Fruit fly (Drosophila melanogaster) whole organism, embryonic: ENCODE measurements around the gene Mnn1.

Source experiments
- BEAF-32 ChIP-seq: fragments of 200-800 bp; sonication (Bioruptor generic); optimal IDR thresholded peaks from 3 replicates; lab custom pipeline; 2017; ENCODE audit warnings: missing biosample characterization, missing genetic modification characterization, mild to moderate bottlenecking, moderate library complexity, missing genetic modification reagents
- Blimp-1 ChIP-seq: fragments of 200-800 bp; sonication (Bioruptor generic); optimal IDR thresholded peaks from 3 replicates; lab custom pipeline; 2018; ENCODE audit warnings: missing biosample characterization, missing genetic modification characterization, mild to moderate bottlenecking, moderate library complexity, missing genetic modification reagents
- BtbVII ChIP-seq: fragments of 200-800 bp; sonication (Bioruptor generic); optimal IDR thresholded peaks from 3 replicates; lab custom pipeline; 2017; ENCODE audit warnings: missing biosample characterization, mild to moderate bottlenecking, missing genetic modification characterization
- C15 ChIP-seq: fragments of 200-800 bp; sonication (Bioruptor generic); IDR thresholded peaks from 3 replicates; pipeline ENCODE4 v1.3.6; 2022; ENCODE audit warnings: missing biosample characterization, missing genetic modification characterization
- CG11723 ChIP-seq: fragments of 200-800 bp; sonication (Bioruptor generic); optimal IDR thresholded peaks from 2 replicates; lab custom pipeline; 2017; ENCODE audit warnings: missing biosample characterization, mild to moderate bottlenecking, missing genetic modification characterization
- CG12071 ChIP-seq: fragments of 200-800 bp; sonication (Bioruptor generic); optimal IDR thresholded peaks from 3 replicates; lab custom pipeline; 2018; ENCODE audit warnings: missing biosample characterization, mild to moderate bottlenecking, missing genetic modification characterization
- CG13775 ChIP-seq: fragments of 200-800 bp; sonication (Bioruptor generic); optimal IDR thresholded peaks from 3 replicates; lab custom pipeline; 2017; ENCODE audit warnings: missing biosample characterization, mild to moderate bottlenecking, missing genetic modification characterization
- CG15269 ChIP-seq: fragments of 200-800 bp; sonication (Bioruptor generic); optimal IDR thresholded peaks from 2 replicates; lab custom pipeline; 2018; ENCODE audit warnings: missing biosample characterization, mild to moderate bottlenecking, missing genetic modification characterization, moderate library complexity
- CG17186 ChIP-seq: fragments of 200-800 bp; sonication (Bioruptor generic); optimal IDR thresholded peaks from 3 replicates; lab custom pipeline; 2017; ENCODE audit warnings: missing biosample characterization, missing genetic modification reagents, missing genetic modification characterization
- CG17612 ChIP-seq: fragments of 200-800 bp; sonication (Bioruptor generic); IDR thresholded peaks from 2 replicates; pipeline ENCODE4 v1.3.6; 2022; ENCODE audit warnings: missing biosample characterization, missing genetic modification characterization
- CG18476 ChIP-seq: fragments of 200-800 bp; sonication (Bioruptor generic); optimal IDR thresholded peaks from 2 replicates; lab custom pipeline; 2016; ENCODE audit warnings: missing biosample characterization, mild to moderate bottlenecking, missing genetic modification characterization
- CG2889 ChIP-seq: fragments of 200-800 bp; sonication (Bioruptor generic); IDR thresholded peaks from 3 replicates; pipeline ENCODE4 v1.3.6; 2022; ENCODE audit warnings: missing biosample characterization, missing genetic modification characterization
- CG30020 ChIP-seq: fragments of 200-800 bp; optimal IDR thresholded peaks from 2 replicates; lab custom pipeline; 2019; ENCODE audit warnings: missing biosample characterization, mild to moderate bottlenecking, missing genetic modification characterization, moderate library complexity
- CG31365 ChIP-seq: fragments of 200-800 bp; sonication (Bioruptor generic); optimal IDR thresholded peaks from 2 replicates; lab custom pipeline; 2018; ENCODE audit warnings: missing biosample characterization, mild to moderate bottlenecking, missing genetic modification characterization
- CG32532 ChIP-seq: fragments of 200-800 bp; sonication (Bioruptor generic); IDR thresholded peaks from 2 replicates; pipeline ENCODE4 v1.3.6; 2022; ENCODE audit warnings: missing biosample characterization, missing genetic modification characterization
- CG34376 ChIP-seq: fragments of 200-800 bp; sonication (Bioruptor generic); optimal IDR thresholded peaks from 2 replicates; lab custom pipeline; 2018; ENCODE audit warnings: missing biosample characterization, mild to moderate bottlenecking, missing genetic modification characterization
- CG6272 ChIP-seq: fragments of 200-800 bp; sonication (Bioruptor generic); IDR thresholded peaks from 2 replicates; pipeline ENCODE4 v1.3.6; 2022; ENCODE audit warnings: missing biosample characterization, missing genetic modification characterization
- CG7556 ChIP-seq: fragments of 200-800 bp; sonication (Bioruptor generic); optimal IDR thresholded peaks from 2 replicates; lab custom pipeline; 2017; ENCODE audit warnings: missing biosample characterization, mild to moderate bottlenecking, missing genetic modification characterization
- CTCF ChIP-seq: fragments of 200-800 bp; sonication (Bioruptor generic); optimal IDR thresholded peaks from 2 replicates; lab custom pipeline; 2017; ENCODE audit warnings: missing biosample characterization, mild to moderate bottlenecking, missing genetic modification characterization, moderate library complexity
- Doc3 ChIP-seq: fragments of 200-800 bp; sonication (Bioruptor generic); IDR thresholded peaks from 3 replicates; pipeline ENCODE4 v1.3.6; 2022; ENCODE audit warnings: missing biosample characterization, missing genetic modification characterization; ENCODE audit not compliant: partially characterized antibody
- ERR ChIP-seq: fragments of 200-800 bp; sonication (Bioruptor generic); optimal IDR thresholded peaks from 2 replicates; lab custom pipeline; 2016; ENCODE audit warnings: missing biosample characterization, missing genetic modification characterization
- Ets97D ChIP-seq: fragments of 200-800 bp; sonication (Bioruptor generic); optimal IDR thresholded peaks from 3 replicates; lab custom pipeline; 2016; ENCODE audit warnings: missing biosample characterization, missing genetic modification characterization
- Gsc ChIP-seq: fragments of 200-800 bp; sonication (Bioruptor generic); IDR thresholded peaks from 2 replicates; pipeline ENCODE4 v1.3.6; 2022; ENCODE audit warnings: missing biosample characterization, missing genetic modification characterization
- HmgD ChIP-seq: fragments of 200-800 bp; sonication (Bioruptor generic); optimal IDR thresholded peaks from 3 replicates; lab custom pipeline; 2016; ENCODE audit warnings: missing biosample characterization, missing genetic modification characterization
- Hmx ChIP-seq: fragments of 200-800 bp; sonication (Bioruptor generic); optimal IDR thresholded peaks from 2 replicates; lab custom pipeline; 2016; ENCODE audit warnings: missing biosample characterization, missing genetic modification characterization
- Hsf ChIP-seq: fragments of 200-800 bp; sonication (Bioruptor generic); optimal IDR thresholded peaks from 3 replicates; lab custom pipeline; 2016; ENCODE audit warnings: missing biosample characterization, missing genetic modification characterization
- Mad ChIP-seq: fragments of 200-800 bp; sonication (Bioruptor generic); optimal IDR thresholded peaks from 2 replicates; lab custom pipeline; 2016; ENCODE audit warnings: missing biosample characterization, missing genetic modification characterization
- Optix ChIP-seq: fragments of 200-800 bp; sonication (Bioruptor generic); IDR thresholded peaks from 3 replicates; pipeline ENCODE4 v1.3.6; 2022; ENCODE audit warnings: missing biosample characterization, missing genetic modification characterization
- Poxn ChIP-seq: fragments of 200-800 bp; sonication (Bioruptor generic); IDR thresholded peaks from 2 replicates; pipeline ENCODE4 v1.3.6; 2022; ENCODE audit warnings: missing biosample characterization, missing genetic modification characterization
- Side ChIP-seq: fragments of 200-800 bp; sonication (Bioruptor generic); optimal IDR thresholded peaks from 2 replicates; lab custom pipeline; 2016; ENCODE audit warnings: missing biosample characterization, missing genetic modification characterization
- Sox100B ChIP-seq: fragments of 200-800 bp; sonication (Bioruptor generic); optimal IDR thresholded peaks from 3 replicates; lab custom pipeline; 2018; ENCODE audit warnings: missing biosample characterization, mild to moderate bottlenecking, missing genetic modification characterization
- Tbp ChIP-seq: fragments of >200 bp; optimal IDR thresholded peaks from 2 replicates; lab custom pipeline; 2018; ENCODE audit warnings: missing biosample characterization, missing genetic modification characterization
- Trl ChIP-seq, 3 experiments: fragments of >200 bp in 2 of 3; fragments of 200-800 bp in 1 of 3; sonication (Bioruptor generic) in 1 of 3; optimal IDR thresholded peaks; 2 replicates in 1 of 3; 3 replicates in 2 of 3; lab custom pipeline; 2016 to 2017; ENCODE audit warnings: missing biosample characterization in 1 of 3, missing genetic modification characterization in 1 of 3
- az2 ChIP-seq: fragments of 200-800 bp; sonication (Bioruptor generic); optimal IDR thresholded peaks from 3 replicates; lab custom pipeline; 2016; ENCODE audit warnings: missing biosample characterization, missing genetic modification characterization
- croc ChIP-seq: fragments of 200-800 bp; sonication (Bioruptor generic); conservative IDR thresholded peaks from 3 replicates; pipeline ENCODE4 v1.3.6; 2022; ENCODE audit warnings: missing biosample characterization, missing genetic modification characterization
- cwo ChIP-seq: fragments of 200-800 bp; sonication (Bioruptor generic); optimal IDR thresholded peaks from 3 replicates; lab custom pipeline; 2017; ENCODE audit warnings: missing biosample characterization, missing genetic modification characterization, mild to moderate bottlenecking, moderate library complexity, missing genetic modification reagents
- danr ChIP-seq: fragments of 200-800 bp; sonication (Bioruptor generic); IDR thresholded peaks from 2 replicates; pipeline ENCODE4 v1.3.6; 2022; ENCODE audit warnings: missing biosample characterization, missing genetic modification characterization
- ham ChIP-seq: fragments of 200-800 bp; sonication (Bioruptor generic); IDR thresholded peaks from 2 replicates; pipeline ENCODE4 v1.3.6; 2022; ENCODE audit warnings: missing biosample characterization, missing genetic modification characterization
- inv ChIP-seq: fragments of 200-800 bp; sonication (Bioruptor generic); IDR thresholded peaks from 2 replicates; pipeline ENCODE4 v1.3.6; 2022; ENCODE audit warnings: missing biosample characterization, missing genetic modification characterization; ENCODE audit not compliant: partially characterized antibody
- klu ChIP-seq: fragments of 200-800 bp; sonication (Bioruptor generic); IDR thresholded peaks from 2 replicates; pipeline ENCODE4 v1.3.6; 2022; ENCODE audit warnings: missing biosample characterization, missing genetic modification characterization
- mam ChIP-seq: fragments of 200-800 bp; sonication (Bioruptor generic); optimal IDR thresholded peaks from 3 replicates; lab custom pipeline; 2016; ENCODE audit warnings: missing biosample characterization, missing genetic modification characterization
- nerfin-1 ChIP-seq: fragments of 200-800 bp; sonication (Bioruptor generic); optimal IDR thresholded peaks from 3 replicates; lab custom pipeline; 2019; ENCODE audit warnings: missing biosample characterization, mild to moderate bottlenecking, missing genetic modification characterization, moderate library complexity
- pfk ChIP-seq: fragments of 200-800 bp; sonication (Bioruptor generic); optimal IDR thresholded peaks from 2 replicates; lab custom pipeline; 2018; ENCODE audit warnings: missing biosample characterization, mild to moderate bottlenecking, missing genetic modification characterization, moderate library complexity
- salm ChIP-seq: fragments of 200-800 bp; sonication (Bioruptor generic); optimal IDR thresholded peaks from 2 replicates; lab custom pipeline; 2018; ENCODE audit warnings: missing biosample characterization, mild to moderate bottlenecking, missing genetic modification characterization
- sc ChIP-seq, 3 experiments: fragments of >200 bp in 2 of 3; fragments of 200-800 bp in 1 of 3; sonication (Bioruptor generic) in 1 of 3; optimal IDR thresholded peaks; 2 replicates in 2 of 3; 3 replicates in 1 of 3; lab custom pipeline; 2017; ENCODE audit warnings: mild to moderate bottlenecking in 1 of 3, missing biosample characterization in 1 of 3, missing genetic modification characterization in 1 of 3, missing genetic modification reagents in 1 of 3
- schlank ChIP-seq: fragments of 200-800 bp; sonication (Bioruptor generic); optimal IDR thresholded peaks from 2 replicates; lab custom pipeline; 2018; ENCODE audit warnings: missing biosample characterization, mild to moderate bottlenecking, missing genetic modification characterization
- slp2 ChIP-seq: fragments of 200-800 bp; sonication (Bioruptor generic); optimal IDR thresholded peaks from 2 replicates; lab custom pipeline; 2016; ENCODE audit warnings: missing biosample characterization, missing genetic modification characterization
- sr ChIP-seq: fragments of 200-800 bp; sonication (Bioruptor generic); IDR thresholded peaks from 3 replicates; pipeline ENCODE4 v1.3.6; 2022; ENCODE audit warnings: missing biosample characterization, missing genetic modification characterization
- toy ChIP-seq: fragments of 200-800 bp; sonication (Bioruptor generic); IDR thresholded peaks from 2 replicates; pipeline ENCODE4 v1.3.6; 2022; ENCODE audit warnings: missing biosample characterization, missing genetic modification characterization
- zen ChIP-seq: fragments of 200-800 bp; sonication (Bioruptor generic); optimal IDR thresholded peaks from 3 replicates; lab custom pipeline; 2018; ENCODE audit warnings: missing biosample characterization, mild to moderate bottlenecking, missing genetic modification characterization, moderate library complexity

Mnn1 gene

DNA sequence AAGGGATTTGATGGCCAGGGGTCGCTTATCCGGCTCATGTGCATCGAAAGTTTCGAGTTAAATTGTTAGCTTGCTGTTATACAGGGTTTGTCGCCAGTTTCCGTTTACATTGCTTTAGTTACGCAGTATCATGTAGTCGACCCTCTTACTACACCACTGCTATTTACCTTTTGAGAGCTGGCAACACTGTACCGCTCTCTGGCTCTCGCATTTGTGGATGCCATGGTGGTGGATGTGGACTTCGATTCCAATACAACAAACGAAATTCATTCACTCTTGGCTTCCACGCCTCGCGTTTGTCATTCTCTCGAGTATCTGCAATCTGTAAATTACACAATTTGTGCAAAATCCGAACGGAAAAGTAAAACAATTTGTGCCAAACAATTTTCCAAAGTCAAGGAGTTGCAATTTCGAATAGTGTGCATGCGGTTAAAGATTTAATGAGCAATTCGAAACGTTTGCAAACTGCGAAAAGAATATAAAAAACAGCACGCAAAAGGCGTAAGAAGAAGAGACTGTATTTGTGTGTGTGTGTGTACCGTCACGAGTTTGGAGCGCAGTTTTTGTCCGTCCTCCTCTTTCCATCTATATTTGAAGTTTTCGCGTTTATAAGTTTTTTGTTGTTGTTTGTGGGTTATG, 7.0 kb upstream of the Mnn1 start (continued):
- no peak for TF ChIP-seq Tbp (GFP tag; lab: Kevin White, UChicago)
- TF ChIP-seq Blimp-1 (GFP tag; lab: Kevin White, UChicago), result no peak
- no peak for TF ChIP-seq Mad
- TF ChIP-seq nerfin-1 (tag; lab: Kevin White, UChicago), result peak; percentile 98
- TF ChIP-seq ERR, result peak; percentile 48
- no peak for TF ChIP-seq CG11723 (GFP tag; lab: Kevin White, UChicago)
- no peak for TF ChIP-seq az2
- peak; percentile 53 for TF ChIP-seq HmgD (GFP tag; lab: Kevin White, UChicago)
- no peak for TF ChIP-seq CG6272 (GFP tag; lab: Robert Waterston, UW)
- no peak for TF ChIP-seq CG31365
- TF ChIP-seq Side (GFP tag; lab: Kevin White, UChicago), result no peak
- peak; percentile 67 for TF ChIP-seq CG12071 (GFP tag; lab: Kevin White, UChicago)
- TF ChIP-seq croc (GFP tag; lab: Robert Waterston, UW), result no peak
- TF ChIP-seq klu (GFP tag; lab: Robert Waterston, UW), result no peak
- TF ChIP-seq zen (tag; lab: Kevin White, UChicago), result no peak
- no peak for TF ChIP-seq sc (optimal IDR thresholded peaks at IDR 0.05; lab: Kevin White, UChicago)
- no peak for TF ChIP-seq sc (GFP tag; optimal IDR thresholded peaks at IDR 0.05; lab: Kevin White, UChicago)
- TF ChIP-seq Gsc, result no peak
- TF ChIP-seq CG32532 (GFP tag; lab: Robert Waterston, UW), result peak; percentile 50; the same call in 1 of the 2 replicates
- peak; percentile 80 for TF ChIP-seq CG34376 (GFP tag; lab: Kevin White, UChicago)
- no peak for TF ChIP-seq Sox100B
- TF ChIP-seq inv (GFP tag; lab: Robert Waterston, UW), result peak; percentile 90
- peak; percentile 13; the same call in 1 of the 3 replicates for TF ChIP-seq sr (GFP tag; lab: Robert Waterston, UW)
- no peak for TF ChIP-seq slp2 (GFP tag; lab: Kevin White, UChicago)
- no peak for TF ChIP-seq schlank (tag; lab: Kevin White, UChicago)
- TF ChIP-seq Doc3 (GFP tag; lab: Robert Waterston, UW), result peak; percentile 80
- no peak for TF ChIP-seq CG13775
- no peak for TF ChIP-seq C15 (GFP tag; lab: Robert Waterston, UW)
- peak; percentile 81 to 84 for TF ChIP-seq Trl (optimal IDR thresholded peaks at IDR 0.05; lab: Kevin White, UChicago)
- TF ChIP-seq Trl (GFP tag; optimal IDR thresholded peaks at IDR 0.05; lab: Kevin White, UChicago), result peak; percentile 60
- TF ChIP-seq CG15269 (tag; lab: Kevin White, UChicago), result no peak
- TF ChIP-seq salm (tag; lab: Kevin White, UChicago), result no peak
- no peak for TF ChIP-seq Hmx (GFP tag; lab: Kevin White, UChicago)
- TF ChIP-seq CG17612 (GFP tag; lab: Robert Waterston, UW), result no peak
- TF ChIP-seq toy, result no peak
- no peak for TF ChIP-seq Optix (GFP tag; lab: Robert Waterston, UW)
- no peak for TF ChIP-seq CTCF (GFP tag; lab: Kevin White, UChicago)
- no peak for TF ChIP-seq danr (GFP tag; lab: Robert Waterston, UW)
- TF ChIP-seq cwo (GFP tag; lab: Kevin White, UChicago), result peak; percentile 35
- no peak for TF ChIP-seq Ets97D
- TF ChIP-seq CG30020 (tag; lab: Kevin White, UChicago), result no peak
- no peak for TF ChIP-seq Poxn (GFP tag; lab: Robert Waterston, UW)
- TF ChIP-seq CG18476 (GFP tag; lab: Kevin White, UChicago), result no peak
- TF ChIP-seq CG2889 (GFP tag; lab: Robert Waterston, UW), result no peak
- no peak for TF ChIP-seq ham (GFP tag; lab: Robert Waterston, UW)
- TF ChIP-seq Hsf (GFP tag; lab: Kevin White, UChicago), result no peak
- TF ChIP-seq CG17186, result no peak
- no peak for TF ChIP-seq pfk (GFP tag; lab: Kevin White, UChicago)
- TF ChIP-seq mam (GFP tag; lab: Kevin White, UChicago), result no peak
- TF ChIP-seq CG7556, result peak; percentile 1
- peak; percentile 71 for TF ChIP-seq BtbVII
- TF ChIP-seq BEAF-32 (GFP tag; lab: Kevin White, UChicago), result no peak
